Fruit fly (Drosophila melanogaster) Kc167 (cell line): ENCODE results near the gene Herp.

Experiments used
- Myc ChIP-seq: fragments of >200 bp; optimal IDR thresholded peaks from 2 replicates; lab custom pipeline; 2017; ENCODE audit warnings: missing external identifiers
- Sin3A ChIP-seq: fragments of >200 bp; optimal IDR thresholded peaks from 2 replicates; lab custom pipeline; 2018; ENCODE audit warnings: missing external identifiers
- h ChIP-seq: fragments of >200 bp; optimal IDR thresholded peaks from 3 replicates; lab custom pipeline; 2018; ENCODE audit warnings: missing external identifiers
- insv ChIP-seq: fragments of >200 bp; optimal IDR thresholded peaks from 3 replicates; lab custom pipeline; 2018; ENCODE audit warnings: missing external identifiers
- psq ChIP-seq: fragments of >200 bp; optimal IDR thresholded peaks from 2 replicates; lab custom pipeline; 2017; ENCODE audit warnings: missing external identifiers
- ttk ChIP-seq: sonication (Bioruptor generic); optimal IDR thresholded peaks from 2 replicates; lab custom pipeline; 2017; ENCODE audit warnings: missing external identifiers

dm6 chr2L:7813357-7813756, 13.5 kb upstream of the Herp start:
- TF ChIP-seq h (no peak), ttk (lab: Kevin White, UChicago) (no peak), psq (no peak), insv (lab: Kevin White, UChicago) (no peak), Myc (lab: Kevin White, UChicago) (no peak), Sin3A (lab: Kevin White, UChicago) (no peak)
